Fruit fly (Drosophila melanogaster) whole organism, embryonic: ENCODE measurements around the gene CG7519.

ENCODE experiments used
- CG13296 ChIP-seq: fragments of 200-800 bp; sonication (Bioruptor generic); optimal IDR thresholded peaks from 3 replicates; lab custom pipeline; 2018; ENCODE audit warnings: missing biosample characterization, mild to moderate bottlenecking, missing genetic modification characterization
- CG17829 ChIP-seq: fragments of 200-800 bp; optimal IDR thresholded peaks from 2 replicates; lab custom pipeline; 2019; ENCODE audit warnings: missing biosample characterization, mild to moderate bottlenecking, missing genetic modification characterization, moderate library complexity
- CG2116 ChIP-seq: fragments of 200-800 bp; sonication (Bioruptor generic); optimal IDR thresholded peaks from 3 replicates; lab custom pipeline; 2018; ENCODE audit warnings: missing biosample characterization, mild to moderate bottlenecking, missing genetic modification characterization
- CG8388 ChIP-seq: fragments of 200-800 bp; sonication (Bioruptor generic); optimal IDR thresholded peaks from 2 replicates; lab custom pipeline; 2019; ENCODE audit warnings: missing biosample characterization, mild to moderate bottlenecking, missing genetic modification characterization, moderate library complexity
- Hr39 ChIP-seq: fragments of >200 bp; optimal IDR thresholded peaks from 2 replicates; lab custom pipeline; 2017
- her ChIP-seq: fragments of 200-800 bp; sonication (Bioruptor generic); optimal IDR thresholded peaks from 2 replicates; lab custom pipeline; 2016; ENCODE audit warnings: missing biosample characterization, missing genetic modification characterization

DNA sequence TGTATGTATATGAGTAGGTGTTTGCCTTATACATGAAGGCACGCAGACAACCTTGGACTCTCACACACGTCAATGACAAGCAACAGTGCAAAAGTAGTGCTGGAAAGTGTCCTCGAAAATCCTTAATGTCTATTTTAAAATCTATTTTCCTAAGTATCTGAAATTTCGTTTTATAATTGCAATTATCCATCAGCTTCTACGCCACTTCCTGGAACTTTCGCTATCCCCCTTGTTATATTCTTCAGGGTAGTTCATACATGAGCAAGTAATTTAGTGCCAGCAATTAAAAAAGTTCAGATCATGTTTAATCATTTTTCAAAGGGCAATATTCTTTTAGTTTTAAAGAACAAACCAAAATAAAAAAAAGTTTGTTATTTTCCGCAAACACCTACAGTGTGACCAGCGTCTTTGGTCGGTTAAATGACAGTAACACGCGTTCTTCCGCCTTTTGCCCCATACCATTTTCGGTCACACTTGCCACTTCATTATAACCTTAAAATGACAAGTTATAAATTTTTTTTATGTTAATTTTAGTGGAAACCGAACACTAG, 23.9 kb downstream of the CG7519 start:
- peak; percentile 40 for TF ChIP-seq CG17829 (tag; lab: Kevin White, UChicago)
- no peak for TF ChIP-seq CG13296 (GFP tag; lab: Kevin White, UChicago)
- peak; percentile 63 for TF ChIP-seq CG2116 (GFP tag; lab: Kevin White, UChicago)
- TF ChIP-seq Hr39 (lab: Kevin White, UChicago) = no peak
- TF ChIP-seq her = no peak
- TF ChIP-seq CG8388 (GFP tag; lab: Kevin White, UChicago) = no peak
